Worm (Caenorhabditis elegans) whole organism, mixed stage, embryonic: ENCODE measurements around the gene F53E10.5.

ENCODE experiments used
- ceh-39 ChIP-seq: fragments of 150-350 bp; optimal IDR thresholded peaks from 2 replicates; lab custom pipeline; 2014; ENCODE audit warnings: missing biosample characterization, missing genetic modification characterization
- ces-1 ChIP-seq: fragments of 150-350 bp; optimal IDR thresholded peaks from 2 replicates; lab custom pipeline; 2014; ENCODE audit warnings: missing biosample characterization, missing genetic modification reagents, missing genetic modification characterization
- hlh-1 ChIP-seq: fragments of 150-350 bp; optimal IDR thresholded peaks from 2 replicates; lab custom pipeline; 2014; ENCODE audit warnings: missing biosample characterization, missing genetic modification reagents, missing genetic modification characterization
- lin-13 ChIP-seq: fragments of 150-350 bp; optimal IDR thresholded peaks from 2 replicates; lab custom pipeline; 2014; ENCODE audit warnings: missing biosample characterization, missing genetic modification characterization
- mab-5 ChIP-seq: fragments of 150-350 bp; optimal IDR thresholded peaks from 2 replicates; lab custom pipeline; 2014; ENCODE audit warnings: missing biosample characterization, missing genetic modification characterization
- mep-1 ChIP-seq: fragments of 150-350 bp; optimal IDR thresholded peaks from 2 replicates; lab custom pipeline; 2017; ENCODE audit warnings: missing biosample characterization, missing genetic modification reagents, missing genetic modification characterization, inconsistent platforms
- nhr-237 ChIP-seq: fragments of 150-350 bp; optimal IDR thresholded peaks from 2 replicates; lab custom pipeline; 2014; ENCODE audit warnings: missing biosample characterization, missing genetic modification characterization
- pha-4 ChIP-seq: fragments of 150-350 bp; optimal IDR thresholded peaks from 2 replicates; lab custom pipeline; 2018; ENCODE audit warnings: missing biosample characterization, missing genetic modification reagents, missing genetic modification characterization
- unc-120 ChIP-seq: sonication (generic microtip); optimal IDR thresholded peaks from 2 replicates; lab custom pipeline; 2017; ENCODE audit warnings: missing genetic modification characterization, missing compliant biosample characterization; ENCODE audit not compliant: poor library complexity, severe bottlenecking
- unc-39 ChIP-seq: fragments of 150-350 bp; optimal IDR thresholded peaks from 2 replicates; lab custom pipeline; 2014; ENCODE audit warnings: missing biosample characterization, missing genetic modification characterization
- unc-62 ChIP-seq: fragments of 150-350 bp; optimal IDR thresholded peaks from 2 replicates; lab custom pipeline; 2014; ENCODE audit warnings: missing biosample characterization, missing genetic modification reagents, missing genetic modification characterization
- ztf-11 ChIP-seq: fragments of 150-350 bp; optimal IDR thresholded peaks from 2 replicates; lab custom pipeline; 2014; ENCODE audit warnings: missing biosample characterization, missing genetic modification characterization

DNA sequence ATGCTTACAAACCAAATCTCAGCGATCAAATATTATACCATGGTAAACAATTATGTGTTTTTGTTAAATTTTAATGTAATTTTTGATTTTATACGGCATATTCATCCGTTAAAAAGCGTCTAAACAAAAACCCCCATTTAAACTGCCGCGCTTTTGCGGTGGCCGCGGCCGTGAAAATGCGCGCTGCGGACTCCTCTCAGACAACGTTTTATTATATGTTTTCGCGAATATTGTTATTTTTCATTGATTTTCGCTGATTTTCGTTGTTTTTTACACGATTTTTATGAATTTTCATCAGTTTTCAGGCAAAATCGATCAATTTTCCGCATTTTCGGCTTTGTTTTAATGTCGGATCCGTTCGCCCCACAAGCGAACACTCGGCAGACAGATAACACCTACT is 39.8 kb upstream of the F53E10.5 start, which contains the start of gene W02H5.19:
- TF ChIP-seq ceh-39 (no peak), nhr-237 (tag; lab: Kevin White, UChicago) (peak; percentile 46), ces-1 (GFP tag; lab: Kevin White, UChicago) (peak; percentile 26), lin-13 (tag; lab: Kevin White, UChicago) (peak; percentile 6), mab-5 (no peak), pha-4 (tag; lab: Kevin White, UChicago) (peak; percentile 39), unc-39 (tag; lab: Kevin White, UChicago) (no peak), mep-1 (peak; percentile 36), ztf-11 (no peak), hlh-1 (tag; lab: Kevin White, UChicago) (no peak), unc-120 (tag; lab: Kevin White, UChicago) (no peak), unc-62 (GFP tag; lab: Kevin White, UChicago) (no peak)
